Worm (Caenorhabditis elegans) whole organism, L3 larva: ENCODE measurements around the gene T07F8.1.

Experiments used
- R02D3.7 ChIP-seq: fragments of 150-350 bp; optimal IDR thresholded peaks from 2 replicates; lab custom pipeline; 2014; ENCODE audit warnings: missing biosample characterization, missing genetic modification characterization
- ZK546.5 ChIP-seq: sonication (generic microtip); optimal IDR thresholded peaks from 2 replicates; lab custom pipeline; 2017; ENCODE audit warnings: missing biosample characterization, missing genetic modification characterization
- aly-2 ChIP-seq: fragments of 150-350 bp; optimal IDR thresholded peaks from 2 replicates; lab custom pipeline; 2014; ENCODE audit warnings: missing biosample characterization, missing genetic modification characterization
- ama-1 ChIP-seq: fragments of 150-350 bp; optimal IDR thresholded peaks from 2 replicates; lab custom pipeline; 2018
- ceh-16 ChIP-seq: sonication (generic microtip); optimal IDR thresholded peaks from 2 replicates; lab custom pipeline; 2017; ENCODE audit warnings: missing biosample characterization, missing genetic modification characterization
- ceh-28 ChIP-seq: fragments of 150-350 bp; optimal IDR thresholded peaks from 2 replicates; lab custom pipeline; 2014; ENCODE audit warnings: missing biosample characterization, missing genetic modification reagents, missing genetic modification characterization
- ceh-82 ChIP-seq: fragments of 150-350 bp; optimal IDR thresholded peaks from 2 replicates; lab custom pipeline; 2014; ENCODE audit warnings: missing biosample characterization, missing genetic modification characterization
- ceh-9 ChIP-seq: sonication (generic microtip); optimal IDR thresholded peaks from 2 replicates; lab custom pipeline; 2018; ENCODE audit warnings: missing biosample characterization, missing genetic modification characterization
- daf-12 ChIP-seq: fragments of 150-350 bp; optimal IDR thresholded peaks from 2 replicates; lab custom pipeline; 2014; ENCODE audit warnings: missing biosample characterization, missing genetic modification reagents, missing genetic modification characterization
- egl-27 ChIP-seq: sonication (generic microtip); optimal IDR thresholded peaks from 4 replicates; lab custom pipeline; 2017; ENCODE audit warnings: missing biosample characterization, missing genetic modification reagents, missing genetic modification characterization
- egl-5 ChIP-seq: fragments of 150-350 bp; optimal IDR thresholded peaks from 2 replicates; lab custom pipeline; 2017; ENCODE audit warnings: missing biosample characterization, missing genetic modification reagents, missing genetic modification characterization, inconsistent platforms
- elt-1 ChIP-seq: fragments of 150-350 bp; optimal IDR thresholded peaks from 2 replicates; lab custom pipeline; 2014; ENCODE audit warnings: missing biosample characterization, missing genetic modification characterization
- elt-2 ChIP-seq: sonication (generic microtip); optimal IDR thresholded peaks from 2 replicates; lab custom pipeline; 2016; ENCODE audit warnings: missing genetic modification reagents, mild to moderate bottlenecking, missing genetic modification characterization, missing compliant biosample characterization
- eor-1 ChIP-seq, 2 experiments: fragments of 150-350 bp; optimal IDR thresholded peaks; 2 replicates each; lab custom pipeline; 2014 to 2018; ENCODE audit warnings: missing biosample characterization in 2 of 2, missing genetic modification characterization in 2 of 2
- fkh-2 ChIP-seq: fragments of 150-350 bp; optimal IDR thresholded peaks from 2 replicates; lab custom pipeline; 2014; ENCODE audit warnings: missing biosample characterization, missing genetic modification reagents, missing genetic modification characterization
- hmg-11 ChIP-seq: sonication (generic microtip); optimal IDR thresholded peaks from 2 replicates; lab custom pipeline; 2016; ENCODE audit warnings: missing genetic modification characterization, missing compliant biosample characterization
- lin-15B ChIP-seq: fragments of 150-350 bp; optimal IDR thresholded peaks from 2 replicates; lab custom pipeline; 2014; ENCODE audit warnings: missing biosample characterization, missing genetic modification characterization
- lin-39 ChIP-seq: fragments of 150-350 bp; optimal IDR thresholded peaks from 2 replicates; lab custom pipeline; 2018; ENCODE audit warnings: missing biosample characterization, missing genetic modification reagents, missing genetic modification characterization
- lsy-12 ChIP-seq: sonication (generic microtip); optimal IDR thresholded peaks from 2 replicates; lab custom pipeline; 2016; ENCODE audit warnings: mild to moderate bottlenecking, missing genetic modification characterization, missing compliant biosample characterization
- nhr-11 ChIP-seq: fragments of 150-350 bp; optimal IDR thresholded peaks from 2 replicates; lab custom pipeline; 2014; ENCODE audit warnings: missing biosample characterization, missing genetic modification characterization
- nhr-23 ChIP-seq: fragments of 150-350 bp; optimal IDR thresholded peaks from 2 replicates; lab custom pipeline; 2014; ENCODE audit warnings: missing biosample characterization, missing genetic modification reagents, missing genetic modification characterization
- nhr-237 ChIP-seq: fragments of 150-350 bp; optimal IDR thresholded peaks from 2 replicates; lab custom pipeline; 2014; ENCODE audit warnings: missing biosample characterization, missing genetic modification characterization
- nhr-25 ChIP-seq: sonication (generic microtip); optimal IDR thresholded peaks from 2 replicates; lab custom pipeline; 2017; ENCODE audit warnings: missing biosample characterization, missing genetic modification characterization
- nhr-28 ChIP-seq: fragments of 150-350 bp; optimal IDR thresholded peaks from 2 replicates; lab custom pipeline; 2014; ENCODE audit warnings: missing biosample characterization, missing genetic modification characterization
- nhr-43 ChIP-seq: sonication (generic microtip); optimal IDR thresholded peaks from 2 replicates; lab custom pipeline; 2016; ENCODE audit warnings: mild to moderate bottlenecking, missing genetic modification characterization, missing compliant biosample characterization; ENCODE audit not compliant: poor library complexity, severe bottlenecking
- nhr-67 ChIP-seq: fragments of 150-350 bp; optimal IDR thresholded peaks from 2 replicates; lab custom pipeline; 2014; ENCODE audit warnings: missing biosample characterization, missing genetic modification characterization
- nhr-76 ChIP-seq: fragments of 150-350 bp; sonication (generic microtip); optimal IDR thresholded peaks from 5 replicates; lab custom pipeline; 2014; ENCODE audit warnings: missing biosample characterization, missing genetic modification characterization
- nhr-77 ChIP-seq: fragments of 150-350 bp; optimal IDR thresholded peaks from 2 replicates; lab custom pipeline; 2014; ENCODE audit warnings: missing biosample characterization, missing genetic modification characterization
- pha-4 ChIP-seq: fragments of 150-350 bp; optimal IDR thresholded peaks from 2 replicates; lab custom pipeline; 2014; ENCODE audit warnings: missing biosample characterization, missing genetic modification reagents, missing genetic modification characterization
- pqm-1 ChIP-seq: fragments of 150-350 bp; optimal IDR thresholded peaks from 2 replicates; lab custom pipeline; 2017; ENCODE audit warnings: missing biosample characterization, missing genetic modification characterization, inconsistent platforms
- snpc-4 ChIP-seq: fragments of 150-350 bp; optimal IDR thresholded peaks from 2 replicates; lab custom pipeline; 2014; ENCODE audit warnings: missing biosample characterization, missing genetic modification characterization
- zag-1 ChIP-seq: fragments of 150-350 bp; optimal IDR thresholded peaks from 2 replicates; lab custom pipeline; 2014; ENCODE audit warnings: missing biosample characterization, missing genetic modification characterization
- ztf-4 ChIP-seq: fragments of 150-350 bp; optimal IDR thresholded peaks from 2 replicates; lab custom pipeline; 2014; ENCODE audit warnings: missing biosample characterization, missing genetic modification characterization

T07F8.1 gene

ce11 chrII:7148099-7148498 lies at the start of gene T07F8.1:
TSS of gene T07F8.1 (plus strand) at chrII:7148399.
- TF ChIP-seq nhr-77 (tag; lab: Kevin White, UChicago) (no peak), pha-4 (no peak), egl-5 (tag; lab: Kevin White, UChicago) (no peak), ceh-82 (tag; lab: Kevin White, UChicago) (no peak), ZK546.5 (tag; lab: Kevin White, UChicago) (no peak), nhr-237 (no peak), pqm-1 (tag; lab: Kevin White, UChicago) (no peak), ama-1 (lab: Kevin White, UChicago) (no peak), zag-1 (no peak), ceh-16 (tag; lab: Kevin White, UChicago) (no peak), R02D3.7 (tag; lab: Kevin White, UChicago) (no peak), nhr-11 (tag; lab: Kevin White, UChicago) (no peak), nhr-25 (tag; lab: Kevin White, UChicago) (no peak), aly-2 (tag; lab: Kevin White, UChicago) (no peak)

ce11 chrII:7098578-7098977 lies 49.6 kb upstream of the T07F8.1 start, which contains the start of gene mct-5:
TSS of gene mct-5 (minus strand) at chrII:7098593.
- no peak for TF ChIP-seq ZK546.5 (tag; lab: Kevin White, UChicago)
- no peak for TF ChIP-seq nhr-28
- no peak for TF ChIP-seq elt-1 (tag; lab: Kevin White, UChicago)
- TF ChIP-seq eor-1 (tag; optimal IDR thresholded peaks at IDR 0.05; lab: Kevin White, UChicago), result no peak
- no peak for TF ChIP-seq aly-2 (tag; lab: Kevin White, UChicago)
- TF ChIP-seq ceh-28, result no peak
- no peak for TF ChIP-seq snpc-4 (tag; lab: Kevin White, UChicago)
- TF ChIP-seq ama-1 (lab: Kevin White, UChicago), result no peak
- TF ChIP-seq lin-15B (tag; lab: Kevin White, UChicago), result no peak
- no peak for TF ChIP-seq ceh-82 (tag; lab: Kevin White, UChicago)
- TF ChIP-seq nhr-76 (tag; lab: Kevin White, UChicago), result no peak
- no peak for TF ChIP-seq egl-27
- no peak for TF ChIP-seq nhr-11 (tag; lab: Kevin White, UChicago)
- no peak for TF ChIP-seq ztf-4
- TF ChIP-seq, all 47 proteins: peak for 0

ce11 chrII:7099231-7099630 lies 49.0 kb upstream of the T07F8.1 start:
- TF ChIP-seq egl-27, result no peak
- no peak for TF ChIP-seq nhr-11 (tag; lab: Kevin White, UChicago)
- TF ChIP-seq elt-2 (tag; lab: Kevin White, UChicago), result no peak
- TF ChIP-seq ceh-9, result no peak
- TF ChIP-seq lin-39 (tag; lab: Kevin White, UChicago), result no peak
- peak; percentile 30 for TF ChIP-seq ama-1 (lab: Kevin White, UChicago)
- no peak for TF ChIP-seq lsy-12 (tag; lab: Kevin White, UChicago)
- TF ChIP-seq fkh-2, result no peak
- no peak for TF ChIP-seq nhr-23
- no peak for TF ChIP-seq aly-2 (tag; lab: Kevin White, UChicago)
- TF ChIP-seq nhr-67, result no peak
- TF ChIP-seq nhr-28, result peak; percentile 32
- TF ChIP-seq snpc-4 (tag; lab: Kevin White, UChicago), result no peak
- TF ChIP-seq nhr-76 (tag; lab: Kevin White, UChicago), result no peak
- no peak for TF ChIP-seq ceh-28
- TF ChIP-seq R02D3.7 (tag; lab: Kevin White, UChicago), result no peak

- TF ChIP-seq ama-1 (lab: Kevin White, UChicago) (peak; percentile 56), daf-12 (tag; lab: Kevin White, UChicago) (no peak), lsy-12 (tag; lab: Kevin White, UChicago) (peak; percentile 37), ceh-28 (no peak)
These were observed 47.4 kb upstream of the T07F8.1 start, which contains the start of gene mmaa-1 for ce11 chrII:7100838-7101237. TSS of gene mmaa-1 (minus strand) at chrII:7101165.

- TF ChIP-seq nhr-25 (tag; lab: Kevin White, UChicago), result peak; percentile 2
- TF ChIP-seq lin-15B (tag; lab: Kevin White, UChicago), result peak; percentile 6
- TF ChIP-seq nhr-43 (tag; lab: Kevin White, UChicago), result no peak
These were observed 45.9 kb upstream of the T07F8.1 start for ce11 chrII:7102288-7102687.

DNA sequence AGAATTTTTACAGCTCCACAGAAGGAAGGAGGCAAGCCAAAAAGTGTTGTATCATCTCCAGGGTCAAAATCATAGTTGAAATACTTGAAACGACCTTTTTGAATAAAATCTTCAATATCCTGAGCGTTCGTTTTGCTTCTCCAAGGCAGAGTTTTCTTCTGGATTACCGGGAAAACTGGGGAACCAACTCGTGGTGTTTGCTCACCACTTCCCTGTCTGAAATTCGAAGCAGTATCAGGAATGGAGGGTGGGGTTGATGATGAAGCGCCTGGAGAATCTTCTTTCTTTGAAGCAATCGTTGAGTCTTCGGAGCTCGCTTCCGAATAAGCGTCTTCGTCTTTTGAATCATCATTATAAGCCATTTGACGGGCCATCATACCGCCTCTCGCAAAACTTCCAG lies 45.1 kb upstream of the T07F8.1 start:
- TF ChIP-seq hmg-11 (no peak), elt-1 (tag; lab: Kevin White, UChicago) (no peak)
- TF ChIP-seq, all 47 proteins: peak for 0
